1 worm cellular context compared by ENCODE assay signal in genomic region chrIII:5667952-5668489, ce11.
TF ChIP-seq lines count a peak whose summit lies in the region.

No protein-coding gene starts in this region.

TF ChIP-seq in whole organism, L1 larva, 84 proteins besides CTCF, POLR2A, EP300 and RAD21 (continued from another document):
- TF ChIP-seq mdl-1 (tag; optimal IDR thresholded peaks at IDR 0.05; lab: Kevin White, UChicago): no peak
- TF ChIP-seq lin-14 (GFP tag; optimal IDR thresholded peaks at IDR 0.05; lab: Kevin White, UChicago): peak; percentile 86
- peak; percentile 2 for TF ChIP-seq fkh-8 (tag; optimal IDR thresholded peaks at IDR 0.05; lab: Kevin White, UChicago)
- TF ChIP-seq mep-1 (tag; optimal IDR thresholded peaks at IDR 0.05; lab: Kevin White, UChicago): peak; percentile 49
- TF ChIP-seq pag-3 (tag; optimal IDR thresholded peaks at IDR 0.05; lab: Kevin White, UChicago; ENCODE audit: borderline replicate concordance, insufficient read depth): no peak
- TF ChIP-seq snu-23 (GFP tag; optimal IDR thresholded peaks at IDR 0.05; lab: Kevin White, UChicago): peak; percentile 20
- no peak for TF ChIP-seq isw-1 (GFP tag; IDR thresholded peaks at IDR 0.05; lab: Robert Waterston, UW)
- TF ChIP-seq dpl-1 (GFP tag; optimal IDR thresholded peaks at IDR 0.05; lab: Kevin White, UChicago): peak in 2 of 3 experiments; percentile 15 to 16
- no peak for TF ChIP-seq fkh-4 (tag; optimal IDR thresholded peaks at IDR 0.05; lab: Kevin White, UChicago; ENCODE audit: borderline replicate concordance)
- TF ChIP-seq irx-1 (tag; optimal IDR thresholded peaks at IDR 0.05; lab: Kevin White, UChicago): no peak
- TF ChIP-seq nhr-20 (tag; optimal IDR thresholded peaks at IDR 0.05; lab: Kevin White, UChicago): peak; percentile 29
- TF ChIP-seq unc-30 (tag; optimal IDR thresholded peaks at IDR 0.05; lab: Kevin White, UChicago): no peak
- TF ChIP-seq efl-1 (optimal IDR thresholded peaks at IDR 0.05; lab: Kevin White, UChicago): peak; percentile 38 to 44
- TF ChIP-seq efl-1 (GFP tag; optimal IDR thresholded peaks at IDR 0.05 in 1 of 2; lab: Kevin White, UChicago): peak in 1 of 2 experiments; percentile 71
- peak in 2 of 3 experiments; percentile 12 to 15 for TF ChIP-seq ceh-82 (tag; optimal IDR thresholded peaks at IDR 0.05; lab: Kevin White, UChicago)
- no peak for TF ChIP-seq alr-1 (tag; optimal IDR thresholded peaks at IDR 0.05; lab: Kevin White, UChicago; ENCODE audit: borderline replicate concordance)
- no peak for TF ChIP-seq C04F5.9 (tag; optimal IDR thresholded peaks at IDR 0.05; lab: Kevin White, UChicago)
- no peak for TF ChIP-seq hlh-4 (tag; optimal IDR thresholded peaks at IDR 0.05; lab: Kevin White, UChicago)
- no peak for TF ChIP-seq skn-1 (tag; optimal IDR thresholded peaks at IDR 0.05; lab: Kevin White, UChicago)
